Worm (Caenorhabditis elegans) whole organism, L1 larva: ENCODE results near the gene txt-5.

Source experiments
- blmp-1 ChIP-seq: fragments of 150-350 bp; optimal IDR thresholded peaks from 2 replicates; lab custom pipeline; 2014; ENCODE audit warnings: missing biosample characterization, missing genetic modification characterization
- elt-2 ChIP-seq: sonication (generic microtip); optimal IDR thresholded peaks from 2 replicates; lab custom pipeline; 2016; ENCODE audit warnings: missing genetic modification characterization, mild to moderate bottlenecking, inconsistent platforms, missing compliant biosample characterization, missing genetic modification reagents
- jun-1 ChIP-seq: fragments of 150-350 bp; optimal IDR thresholded peaks from 2 replicates; lab custom pipeline; 2014; ENCODE audit warnings: missing biosample characterization, missing genetic modification reagents, missing genetic modification characterization
- snpc-4 ChIP-seq: fragments of 150-350 bp; optimal IDR thresholded peaks from 2 replicates; lab custom pipeline; 2014; ENCODE audit warnings: missing biosample characterization, missing genetic modification characterization
- snu-23 ChIP-seq: sonication (generic microtip); optimal IDR thresholded peaks from 2 replicates; lab custom pipeline; 2016; ENCODE audit warnings: missing genetic modification characterization, missing compliant biosample characterization

- TF ChIP-seq elt-2 (tag; lab: Kevin White, UChicago): no peak
- TF ChIP-seq snpc-4: no peak
- no peak for TF ChIP-seq blmp-1
- TF ChIP-seq snu-23 (GFP tag; lab: Kevin White, UChicago): no peak
- no peak for TF ChIP-seq jun-1 (tag; lab: Kevin White, UChicago)
Observed at ce11 chrV:7830952-7831351, 6.0 kb downstream of the txt-5 start.
